Fruit fly (Drosophila melanogaster) whole organism, pupa: ENCODE results near the gene PTPMT1.

Experiments used
- CG10348 ChIP-seq: fragments of 200-800 bp; sonication (Bioruptor generic); IDR thresholded peaks from 2 replicates; pipeline ENCODE4 v1.3.6; 2022; ENCODE audit warnings: missing biosample characterization, missing genetic modification characterization
- CG12605 ChIP-seq: fragments of 200-800 bp; sonication (Bioruptor generic); IDR thresholded peaks from 2 replicates; pipeline ENCODE4 v1.3.6; 2022; ENCODE audit warnings: missing biosample characterization, missing genetic modification characterization
- CG13204 ChIP-seq: fragments of 200-800 bp; sonication (Bioruptor generic); optimal IDR thresholded peaks from 2 replicates; lab custom pipeline; 2018; ENCODE audit warnings: missing biosample characterization, mild to moderate bottlenecking, missing genetic modification characterization, moderate library complexity
- CG14655 ChIP-seq: fragments of 200-800 bp; sonication (Bioruptor generic); optimal IDR thresholded peaks from 3 replicates; lab custom pipeline; 2017; ENCODE audit warnings: mild to moderate bottlenecking, missing biosample characterization, missing genetic modification reagents, missing genetic modification characterization
- CG15710 ChIP-seq: fragments of 200-800 bp; sonication (Bioruptor generic); optimal IDR thresholded peaks from 2 replicates; lab custom pipeline; 2018; ENCODE audit warnings: missing biosample characterization, mild to moderate bottlenecking, missing genetic modification characterization, moderate library complexity
- CG17806 ChIP-seq: fragments of 200-800 bp; sonication (Bioruptor generic); optimal IDR thresholded peaks from 2 replicates; lab custom pipeline; 2018; ENCODE audit warnings: missing biosample characterization, mild to moderate bottlenecking, missing genetic modification characterization, moderate library complexity
- CG32121 ChIP-seq: fragments of 200-800 bp; sonication (Bioruptor generic); IDR thresholded peaks from 2 replicates; pipeline ENCODE4 v1.3.6; 2022; ENCODE audit warnings: missing biosample characterization, missing genetic modification characterization
- CG34367 ChIP-seq: fragments of 200-800 bp; sonication (Bioruptor generic); optimal IDR thresholded peaks from 2 replicates; lab custom pipeline; 2018; ENCODE audit warnings: missing biosample characterization, mild to moderate bottlenecking, missing genetic modification characterization
- CG4496 ChIP-seq: fragments of 200-800 bp; sonication (Bioruptor generic); IDR thresholded peaks from 3 replicates; pipeline ENCODE4 v1.3.6; 2022; ENCODE audit warnings: missing biosample characterization, missing genetic modification characterization
- CG8159 ChIP-seq: fragments of 200-800 bp; sonication (Bioruptor generic); optimal IDR thresholded peaks from 3 replicates; lab custom pipeline; 2018; ENCODE audit warnings: missing biosample characterization, mild to moderate bottlenecking, missing genetic modification characterization, moderate library complexity
- CG8301 ChIP-seq: fragments of 200-800 bp; sonication (Bioruptor generic); optimal IDR thresholded peaks from 2 replicates; lab custom pipeline; 2018; ENCODE audit warnings: missing biosample characterization, mild to moderate bottlenecking, missing genetic modification characterization
- CG9948 ChIP-seq: fragments of 200-800 bp; sonication (Bioruptor generic); optimal IDR thresholded peaks from 2 replicates; lab custom pipeline; 2018; ENCODE audit warnings: missing biosample characterization, mild to moderate bottlenecking, missing genetic modification characterization, moderate library complexity
- D1 ChIP-seq: fragments of 200-800 bp; sonication (Bioruptor generic); optimal IDR thresholded peaks from 2 replicates; lab custom pipeline; 2018; ENCODE audit warnings: missing biosample characterization, mild to moderate bottlenecking, missing genetic modification characterization, moderate library complexity
- EcR ChIP-seq: fragments of 200-800 bp; sonication (Bioruptor generic); optimal IDR thresholded peaks from 3 replicates; lab custom pipeline; 2019; ENCODE audit warnings: missing biosample characterization, missing genetic modification characterization, mild to moderate bottlenecking, moderate library complexity, missing genetic modification reagents
- Ets98B ChIP-seq: fragments of 200-800 bp; sonication (Bioruptor generic); IDR thresholded peaks from 2 replicates; pipeline ENCODE4 v1.3.6; 2022; ENCODE audit warnings: missing biosample characterization, missing genetic modification characterization
- Pif1A ChIP-seq: fragments of 200-800 bp; sonication (Bioruptor generic); optimal IDR thresholded peaks from 3 replicates; lab custom pipeline; 2016; ENCODE audit warnings: missing biosample characterization, missing genetic modification characterization
- Pif1B ChIP-seq: fragments of 200-800 bp; sonication (Bioruptor generic); optimal IDR thresholded peaks from 3 replicates; lab custom pipeline; 2016; ENCODE audit warnings: missing biosample characterization, missing genetic modification characterization
- Snoo ChIP-seq: fragments of 200-800 bp; sonication (Bioruptor generic); optimal IDR thresholded peaks from 3 replicates; lab custom pipeline; 2017; ENCODE audit warnings: missing biosample characterization, mild to moderate bottlenecking, missing genetic modification characterization, inconsistent platforms
- fd96Ca ChIP-seq: fragments of 200-800 bp; sonication (Bioruptor generic); IDR thresholded peaks from 3 replicates; pipeline ENCODE4 v1.3.6; 2022; ENCODE audit warnings: missing biosample characterization, missing genetic modification characterization
- gl ChIP-seq: fragments of 200-800 bp; sonication (Bioruptor generic); optimal IDR thresholded peaks from 2 replicates; lab custom pipeline; 2018; ENCODE audit warnings: missing biosample characterization, mild to moderate bottlenecking, missing genetic modification characterization
- rn ChIP-seq: fragments of 200-800 bp; sonication (Bioruptor generic); IDR thresholded peaks from 2 replicates; pipeline ENCODE4 v1.3.6; 2022; ENCODE audit warnings: missing biosample characterization, missing genetic modification characterization

PTPMT1 gene

DNA sequence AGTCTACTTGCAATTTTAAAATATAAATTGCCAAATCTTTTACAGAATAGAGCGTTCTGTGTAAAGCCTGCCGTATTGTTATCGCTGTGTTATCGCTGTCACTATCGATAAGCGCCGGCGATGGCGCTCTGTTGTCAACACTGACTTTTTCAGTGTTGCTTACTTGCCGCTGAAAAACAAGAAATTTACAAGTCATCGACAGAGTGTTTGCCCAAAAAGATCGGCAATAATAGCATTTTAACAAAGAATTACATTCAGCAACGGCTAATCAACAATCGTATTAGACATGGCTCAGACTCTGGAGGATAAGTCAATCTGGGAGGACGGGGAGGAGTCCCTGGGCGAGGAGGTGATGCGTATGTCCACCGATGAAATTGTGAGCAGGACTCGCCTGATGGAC lies 5.4 kb upstream of the PTPMT1 start, which contains the start of the genes RanBP3 and Rpt5:
Gene RanBP3 (minus strand): TSS at position 107 of the 400 bp plus-strand sequence.
Gene Rpt5 (plus strand): TSS at position 149 of the 400 bp plus-strand sequence.
- TF ChIP-seq CG4496 (GFP tag; lab: Robert Waterston, UW): peak; percentile 29; the same call in 1 of the 3 replicates
- TF ChIP-seq CG8301 (tag; lab: Kevin White, UChicago): no peak
- no peak for TF ChIP-seq CG12605
- TF ChIP-seq CG10348 (GFP tag; lab: Robert Waterston, UW): no peak
- TF ChIP-seq fd96Ca (GFP tag; lab: Robert Waterston, UW): peak; percentile 28; the same call in 1 of the 3 replicates
- TF ChIP-seq Pif1A (GFP tag; lab: Kevin White, UChicago): no peak
- no peak for TF ChIP-seq CG34367 (tag; lab: Kevin White, UChicago)
- no peak for TF ChIP-seq D1 (tag; lab: Kevin White, UChicago)
- no peak for TF ChIP-seq rn (GFP tag; lab: Robert Waterston, UW)
- peak; percentile 58 for TF ChIP-seq Ets98B (GFP tag; lab: Robert Waterston, UW)
- peak; percentile 39 for TF ChIP-seq CG15710 (tag; lab: Kevin White, UChicago)
- TF ChIP-seq CG32121 (GFP tag; lab: Robert Waterston, UW): peak; percentile 20; the same call in 1 of the 2 replicates
- peak; percentile 6 for TF ChIP-seq EcR (GFP tag; lab: Kevin White, UChicago)
- TF ChIP-seq Snoo (tag; lab: Kevin White, UChicago): peak; percentile 40
- TF ChIP-seq gl (tag; lab: Kevin White, UChicago): no peak
- TF ChIP-seq CG14655: no peak
- no peak for TF ChIP-seq Pif1B
- TF ChIP-seq CG17806 (tag; lab: Kevin White, UChicago): peak; percentile 6
- TF ChIP-seq CG13204 (GFP tag; lab: Kevin White, UChicago): no peak
- no peak for TF ChIP-seq CG9948 (tag; lab: Kevin White, UChicago)
- no peak for TF ChIP-seq CG8159 (tag; lab: Kevin White, UChicago)
- TF ChIP-seq, all 21 proteins: peak for 8

DNA sequence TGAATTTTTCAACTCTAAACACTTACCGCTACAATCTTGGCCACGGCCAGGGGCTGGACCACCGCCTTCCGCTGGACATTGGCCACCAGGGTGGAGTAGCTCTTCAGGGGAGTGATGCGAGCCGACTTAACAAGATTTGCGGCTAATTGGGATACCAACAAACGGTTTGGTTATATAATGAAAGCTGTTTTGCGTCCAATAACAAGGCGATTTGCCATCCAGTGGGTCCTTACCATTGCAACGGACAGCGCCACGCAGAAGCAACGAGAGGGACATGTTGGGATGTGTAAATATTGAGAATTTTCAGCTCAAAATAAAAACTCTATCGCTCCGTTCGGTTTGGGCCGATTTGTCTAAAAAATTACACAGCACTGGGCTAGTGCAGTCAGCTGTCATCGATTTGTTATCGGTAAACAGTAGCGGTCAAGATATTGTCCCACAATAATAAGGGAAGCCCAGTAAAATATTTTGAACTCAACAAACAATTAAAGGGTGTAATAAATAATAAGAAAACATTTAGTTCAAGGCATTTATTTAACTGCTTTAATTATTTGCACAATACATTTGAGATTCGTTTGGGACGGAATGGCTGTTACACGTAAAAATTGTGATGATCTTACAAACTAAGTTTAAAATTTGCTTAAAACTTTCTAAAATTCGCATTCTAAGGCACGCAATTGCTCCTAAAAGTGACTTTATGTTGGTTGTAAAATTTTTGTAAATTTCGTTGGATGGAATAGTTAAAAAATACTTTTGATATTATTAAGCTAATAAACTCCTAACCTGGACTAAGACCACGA lies 2.3 kb downstream of the PTPMT1 start, which contains the start of gene SdhD:
Gene SdhD (minus strand): TSS at position 382 of the 800 bp plus-strand sequence.
- TF ChIP-seq CG9948 (tag; lab: Kevin White, UChicago) (no peak), gl (tag; lab: Kevin White, UChicago) (no peak), CG14655 (no peak), CG13204 (GFP tag; lab: Kevin White, UChicago) (no peak), Snoo (tag; lab: Kevin White, UChicago) (peak; percentile 32), CG12605 (no peak), rn (GFP tag; lab: Robert Waterston, UW) (no peak), Pif1A (GFP tag; lab: Kevin White, UChicago) (no peak)

DNA sequence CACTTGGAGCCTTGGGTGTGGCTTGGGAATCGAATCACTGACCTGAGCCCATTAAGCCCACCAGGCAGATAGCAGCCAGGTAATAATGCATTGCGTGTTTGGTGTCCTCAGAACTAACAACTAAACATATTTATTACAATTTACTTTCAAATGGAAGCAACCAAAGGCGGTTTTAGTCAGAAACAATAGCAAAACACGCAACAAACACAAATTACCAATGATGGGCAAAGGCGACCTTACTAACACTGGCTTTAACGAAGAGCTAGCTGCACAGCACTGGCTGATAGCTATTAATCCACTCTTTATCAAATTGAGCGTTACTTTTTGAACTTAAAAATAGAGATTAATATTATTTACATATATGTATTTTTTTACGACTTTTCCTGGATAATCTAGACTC lies 4.9 kb downstream of the PTPMT1 start, which contains the start of gene udt:
Gene udt (minus strand): TSS at position 249 of the 400 bp plus-strand sequence.
- no peak for TF ChIP-seq Snoo (tag; lab: Kevin White, UChicago)
- TF ChIP-seq CG10348 (GFP tag; lab: Robert Waterston, UW): no peak
- no peak for TF ChIP-seq Pif1B
- TF ChIP-seq CG15710 (tag; lab: Kevin White, UChicago): no peak
- TF ChIP-seq EcR (GFP tag; lab: Kevin White, UChicago): no peak
- no peak for TF ChIP-seq CG8159 (tag; lab: Kevin White, UChicago)
- TF ChIP-seq CG34367 (tag; lab: Kevin White, UChicago): no peak
- no peak for TF ChIP-seq rn (GFP tag; lab: Robert Waterston, UW)
- no peak for TF ChIP-seq CG8301 (tag; lab: Kevin White, UChicago)
- no peak for TF ChIP-seq D1 (tag; lab: Kevin White, UChicago)
- TF ChIP-seq fd96Ca (GFP tag; lab: Robert Waterston, UW): no peak
- TF ChIP-seq Pif1A (GFP tag; lab: Kevin White, UChicago): no peak
- TF ChIP-seq CG4496 (GFP tag; lab: Robert Waterston, UW): no peak
- TF ChIP-seq gl (tag; lab: Kevin White, UChicago): no peak
- no peak for TF ChIP-seq CG9948 (tag; lab: Kevin White, UChicago)

DNA sequence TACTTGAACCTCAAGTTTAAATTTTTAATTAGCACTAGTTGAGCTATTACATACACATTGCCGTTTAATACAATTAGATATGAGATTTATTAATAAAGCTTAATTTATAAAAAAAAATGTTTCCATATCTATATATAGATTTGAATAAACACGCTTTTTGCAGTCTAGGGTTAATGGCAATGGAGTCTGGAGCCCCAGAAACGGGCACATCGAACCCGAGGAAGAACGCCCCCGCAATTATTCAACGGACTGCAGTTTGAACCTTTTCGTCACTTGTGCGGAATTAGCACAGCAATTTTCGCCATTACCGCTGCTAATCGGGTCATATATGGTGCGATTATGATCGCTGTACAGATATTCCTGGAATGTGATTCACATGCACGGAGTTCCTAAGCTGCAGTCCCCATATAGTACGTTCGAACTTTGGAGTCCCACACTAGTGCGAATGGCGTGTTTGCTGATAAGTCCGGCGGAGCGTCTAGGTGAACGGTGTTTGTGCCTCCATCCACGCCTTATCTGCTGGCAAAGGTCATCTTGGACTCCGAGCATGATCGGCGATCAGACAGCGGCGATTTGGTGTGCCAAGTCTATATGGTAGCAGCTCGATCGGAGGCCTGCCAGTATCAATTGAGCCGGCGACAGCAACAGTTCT lies 5.6 kb downstream of the PTPMT1 start, which contains the start of gene Lsd-1:
Gene Lsd-1 (plus strand): TSS at position 236 of the 652 bp plus-strand sequence.
- TF ChIP-seq CG13204 (GFP tag; lab: Kevin White, UChicago) (peak; percentile 28), CG4496 (GFP tag; lab: Robert Waterston, UW) (peak; percentile 36; the same call in 1 of the 3 replicates), Pif1B (peak; percentile 5), CG14655 (no peak), CG8159 (tag; lab: Kevin White, UChicago) (peak; percentile 75), gl (tag; lab: Kevin White, UChicago) (peak; percentile 71), CG17806 (tag; lab: Kevin White, UChicago) (peak; percentile 47), D1 (tag; lab: Kevin White, UChicago) (no peak), Ets98B (GFP tag; lab: Robert Waterston, UW) (peak; percentile 22; the same call in 1 of the 2 replicates), fd96Ca (GFP tag; lab: Robert Waterston, UW) (no peak), CG15710 (tag; lab: Kevin White, UChicago) (peak; percentile 62), Snoo (tag; lab: Kevin White, UChicago) (peak; percentile 21), CG34367 (tag; lab: Kevin White, UChicago) (peak; percentile 43), CG8301 (tag; lab: Kevin White, UChicago) (peak; percentile 41), CG12605 (no peak; the same call in 1 of the 2 replicates), Pif1A (GFP tag; lab: Kevin White, UChicago) (peak; percentile 20), CG32121 (GFP tag; lab: Robert Waterston, UW) (peak; percentile 50), EcR (GFP tag; lab: Kevin White, UChicago) (peak; percentile 80), rn (GFP tag; lab: Robert Waterston, UW) (no peak), CG9948 (tag; lab: Kevin White, UChicago) (peak; percentile 33), CG10348 (GFP tag; lab: Robert Waterston, UW) (no peak)
- TF ChIP-seq, all 21 proteins: peak for 15
